Worm (Caenorhabditis elegans): ENCODE results near the gene Y53G8AL.1.
A peak's percentile ranks its signal among the peaks of the same experiment; 100 is the strongest.

Gene Y53G8AL.1

ce11 chrIII:3271682-3272081 lies 38.8 kb downstream of the Y53G8AL.1 start (continued):
- TF ChIP-seq unc-3 (GFP tag; conservative IDR thresholded peaks at IDR 0.05): no peak
- no peak for TF ChIP-seq unc-3 (tag; optimal IDR thresholded peaks at IDR 0.05)
- peak; percentile 15 for TF ChIP-seq unc-42 (tag; optimal IDR thresholded peaks at IDR 0.05)
- TF ChIP-seq pag-3 (tag; optimal IDR thresholded peaks at IDR 0.05; ENCODE audit: borderline replicate concordance): no peak
- TF ChIP-seq hlh-13 (GFP tag; optimal IDR thresholded peaks at IDR 0.05): no peak
- TF ChIP-seq Y22D7AL.16 (tag; optimal IDR thresholded peaks at IDR 0.05): no peak
- no peak for TF ChIP-seq ceh-9 (tag; optimal IDR thresholded peaks at IDR 0.05)
- no peak for TF ChIP-seq nhr-11 (tag; optimal IDR thresholded peaks at IDR 0.05)
- TF ChIP-seq rnt-1 (tag; optimal IDR thresholded peaks at IDR 0.05): peak; percentile 84
- TF ChIP-seq ttx-3 (tag; optimal IDR thresholded peaks at IDR 0.05): no peak
- peak; percentile 54 for TF ChIP-seq ceh-2 (tag; optimal IDR thresholded peaks at IDR 0.05)

ce11 chrIII:3273141-3273540 lies 40.2 kb downstream of the Y53G8AL.1 start:
- TF ChIP-seq fkh-6 (tag; optimal IDR thresholded peaks at IDR 0.05): no peak
- TF ChIP-seq tbx-7 (tag; optimal IDR thresholded peaks at IDR 0.05): no peak
- no peak for TF ChIP-seq nhr-232 (tag; optimal IDR thresholded peaks at IDR 0.05)
- TF ChIP-seq sox-2 (GFP tag; IDR thresholded peaks at IDR 0.05): no peak
- TF ChIP-seq unc-42 (tag; optimal IDR thresholded peaks at IDR 0.05): peak; percentile 82
- TF ChIP-seq pat-9 (tag; optimal IDR thresholded peaks at IDR 0.05): no peak
- TF ChIP-seq lim-6 (tag; optimal IDR thresholded peaks at IDR 0.05): no peak
- no peak for TF ChIP-seq pha-2 (tag; optimal IDR thresholded peaks at IDR 0.05)
- TF ChIP-seq ets-4 (tag; optimal IDR thresholded peaks at IDR 0.05): no peak
- TF ChIP-seq pros-1 (tag; optimal IDR thresholded peaks at IDR 0.05): peak; percentile 25
- TF ChIP-seq rnt-1 (tag; optimal IDR thresholded peaks at IDR 0.05): peak; percentile 28
- TF ChIP-seq odd-2 (tag; optimal IDR thresholded peaks at IDR 0.05): no peak
- TF ChIP-seq elt-4 (tag; optimal IDR thresholded peaks at IDR 0.05): no peak
- TF ChIP-seq K02D7.2 (tag; optimal IDR thresholded peaks at IDR 0.05): no peak
- TF ChIP-seq che-1 (tag; optimal IDR thresholded peaks at IDR 0.05): no peak
- TF ChIP-seq pag-3 (tag; optimal IDR thresholded peaks at IDR 0.05; ENCODE audit: borderline replicate concordance): no peak
- TF ChIP-seq ama-1 (optimal IDR thresholded peaks at IDR 0.05): no peak
- no peak for TF ChIP-seq C08G9.2 (tag; optimal IDR thresholded peaks at IDR 0.05)
- TF ChIP-seq ceh-30 (tag; optimal IDR thresholded peaks at IDR 0.05): no peak
- no peak for TF ChIP-seq ahr-1 (tag; optimal IDR thresholded peaks at IDR 0.05)
- no peak for TF ChIP-seq hlh-15 (tag; optimal IDR thresholded peaks at IDR 0.05)
- peak; percentile 73 for TF ChIP-seq nfya-1 (tag; optimal IDR thresholded peaks at IDR 0.05)
- TF ChIP-seq C38D4.7 (GFP tag; optimal IDR thresholded peaks at IDR 0.05): no peak
- no peak for TF ChIP-seq ceh-22 (tag; optimal IDR thresholded peaks at IDR 0.05)
- TF ChIP-seq ceh-31 (tag; optimal IDR thresholded peaks at IDR 0.05): peak; percentile 57
- peak; percentile 10 for TF ChIP-seq ceh-34 (tag; optimal IDR thresholded peaks at IDR 0.05)
- no peak for TF ChIP-seq dve-1 (tag; optimal IDR thresholded peaks at IDR 0.05)
- TF ChIP-seq K09A11.1 (tag; optimal IDR thresholded peaks at IDR 0.05; ENCODE audit: insufficient read depth): no peak
- TF ChIP-seq zip-5 (tag; optimal IDR thresholded peaks at IDR 0.05): no peak
- TF ChIP-seq ceh-19 (GFP tag; optimal IDR thresholded peaks at IDR 0.05): no peak
- TF ChIP-seq unc-3 (GFP tag; conservative IDR thresholded peaks at IDR 0.05): no peak
- TF ChIP-seq unc-3 (tag; optimal IDR thresholded peaks at IDR 0.05): no peak
- no peak for TF ChIP-seq fkh-10 (GFP tag; optimal IDR thresholded peaks at IDR 0.05)
- TF ChIP-seq ref-2 (tag; optimal IDR thresholded peaks at IDR 0.05): no peak
- peak; percentile 35 for TF ChIP-seq tbx-2 (tag; optimal IDR thresholded peaks at IDR 0.05)
- no peak for TF ChIP-seq sox-4 (tag; optimal IDR thresholded peaks at IDR 0.05)
- no peak for TF ChIP-seq mec-3 (tag; optimal IDR thresholded peaks at IDR 0.05; ENCODE audit: borderline replicate concordance)
- no peak for TF ChIP-seq pha-4 (tag; optimal IDR thresholded peaks at IDR 0.05)
- TF ChIP-seq madf-2 (tag; optimal IDR thresholded peaks at IDR 0.05): no peak
- no peak for TF ChIP-seq elt-2 (tag; optimal IDR thresholded peaks at IDR 0.05)
- TF ChIP-seq Y22D7AL.16 (tag; optimal IDR thresholded peaks at IDR 0.05): no peak
- TF ChIP-seq unc-86 (tag; optimal IDR thresholded peaks at IDR 0.05): no peak
- peak; percentile 34 for TF ChIP-seq ceh-18 (tag; optimal IDR thresholded peaks at IDR 0.05)
- TF ChIP-seq ceh-2 (tag; optimal IDR thresholded peaks at IDR 0.05): no peak
- TF ChIP-seq pax-1 (tag; optimal IDR thresholded peaks at IDR 0.05): no peak
- no peak for TF ChIP-seq npax-4 (tag; optimal IDR thresholded peaks at IDR 0.05)
- TF ChIP-seq hlh-6 (tag; optimal IDR thresholded peaks at IDR 0.05): no peak
- no peak for TF ChIP-seq T23F11.4 (GFP tag; optimal IDR thresholded peaks at IDR 0.05)
- TF ChIP-seq ttx-3 (tag; optimal IDR thresholded peaks at IDR 0.05): no peak

Data from whole organism, late embryonic.